Worm (Caenorhabditis elegans) whole organism, L3 larva: ENCODE measurements around the gene pmp-1.

Source experiments
- ceh-16 ChIP-seq: sonication (generic microtip); optimal IDR thresholded peaks from 2 replicates; lab custom pipeline; 2017; ENCODE audit warnings: missing biosample characterization, missing genetic modification characterization
- snpc-4 ChIP-seq: fragments of 150-350 bp; optimal IDR thresholded peaks from 2 replicates; lab custom pipeline; 2014; ENCODE audit warnings: missing biosample characterization, missing genetic modification characterization
- unc-62 ChIP-seq: fragments of 150-350 bp; sonication (generic microtip); optimal IDR thresholded peaks from 4 replicates; lab custom pipeline; 2014; ENCODE audit warnings: missing biosample characterization, missing genetic modification reagents, missing genetic modification characterization
- zag-1 ChIP-seq: fragments of 150-350 bp; optimal IDR thresholded peaks from 2 replicates; lab custom pipeline; 2014; ENCODE audit warnings: missing biosample characterization, missing genetic modification characterization

ce11 chrII:6833781-6834339 lies 49.7 kb downstream of the pmp-1 start:
- TF ChIP-seq zag-1 (tag; lab: Kevin White, UChicago) = no peak
- TF ChIP-seq snpc-4 = no peak
- no peak for TF ChIP-seq ceh-16 (tag; lab: Kevin White, UChicago)
- no peak for TF ChIP-seq unc-62 (GFP tag; lab: Kevin White, UChicago)
